Worm (Caenorhabditis elegans) whole organism, midembryonic: Measurements from ENCODE around the gene sri-21.
"Not testable (repeated sequence)": the region's sequence is repeated elsewhere in the genome, so short reads cannot be mapped to it uniquely, and the experiment has no call there.

Experiments
- T22C8.4 ChIP-seq: fragments of 200-800 bp; sonication (Bioruptor generic); IDR thresholded peaks from 2 replicates; pipeline ENCODE4 v1.3.6; 2022; ENCODE audit warnings: missing genetic modification characterization, missing compliant biosample characterization
- cog-1 ChIP-seq: sonication (generic microtip); optimal IDR thresholded peaks from 2 replicates; lab custom pipeline; 2016; ENCODE audit warnings: missing genetic modification characterization, missing compliant biosample characterization
- flt-1 ChIP-seq: fragments of 200-800 bp; sonication (Bioruptor generic); IDR thresholded peaks from 2 replicates; pipeline ENCODE4 v1.3.6; 2022; ENCODE audit warnings: missing genetic modification characterization, missing compliant biosample characterization
- klf-2 ChIP-seq: fragments of 200-800 bp; sonication (Bioruptor generic); conservative IDR thresholded peaks from 2 replicates; pipeline ENCODE4 v1.3.6; 2022; ENCODE audit warnings: missing genetic modification reagents, missing genetic modification characterization, missing compliant biosample characterization
- med-1 ChIP-seq: sonication (generic microtip); optimal IDR thresholded peaks from 2 replicates; lab custom pipeline; 2017; ENCODE audit warnings: missing genetic modification characterization, mild to moderate bottlenecking, missing compliant biosample characterization, antibody characterized with exemption, missing genetic modification reagents; ENCODE audit not compliant: insufficient read depth
- ref-1 ChIP-seq: fragments of 200-800 bp; sonication (Bioruptor generic); conservative IDR thresholded peaks from 2 replicates; pipeline ENCODE4 v1.3.6; 2022; ENCODE audit warnings: missing genetic modification reagents, missing genetic modification characterization, missing compliant biosample characterization
- tab-1 ChIP-seq: fragments of 200-800 bp; sonication (Bioruptor generic); IDR thresholded peaks from 2 replicates; pipeline ENCODE4 v1.3.6; 2022; ENCODE audit warnings: missing genetic modification characterization, missing compliant biosample characterization
- ztf-23 ChIP-seq: fragments of 200-800 bp; sonication (Bioruptor generic); IDR thresholded peaks from 2 replicates; pipeline ENCODE4 v1.3.6; 2022; ENCODE audit warnings: missing genetic modification reagents, missing genetic modification characterization, missing compliant biosample characterization
- ztf-29 ChIP-seq: fragments of 200-800 bp; sonication (Bioruptor generic); IDR thresholded peaks from 2 replicates; pipeline ENCODE4 v1.3.6; 2022; ENCODE audit warnings: missing genetic modification reagents, missing genetic modification characterization, missing compliant biosample characterization

Gene sri-21

ce11 chrV:3588223-3588622 lies 38.6 kb downstream of the sri-21 start:
- no peak for TF ChIP-seq T22C8.4 (GFP tag; lab: Robert Waterston, UW)
- TF ChIP-seq klf-2 (GFP tag; lab: Robert Waterston, UW) = no peak
- no peak for TF ChIP-seq ztf-23 (GFP tag; lab: Robert Waterston, UW)
- no peak for TF ChIP-seq ref-1 (GFP tag; lab: Robert Waterston, UW)
- no peak for TF ChIP-seq tab-1 (GFP tag; lab: Robert Waterston, UW)
- no peak for TF ChIP-seq ztf-29
- no peak for TF ChIP-seq flt-1 (GFP tag; lab: Robert Waterston, UW)

ce11 chrV:3592099-3592498 lies 42.4 kb downstream of the sri-21 start, which contains the start of gene T22F3.12:
Gene T22F3.12, minus strand, starts transcription at chrV:3592199.
- TF ChIP-seq T22C8.4 (GFP tag; lab: Robert Waterston, UW) (no peak), med-1 (GFP tag; lab: Kevin White, UChicago) (no peak), flt-1 (GFP tag; lab: Robert Waterston, UW) (no peak), tab-1 (GFP tag; lab: Robert Waterston, UW) (no peak), cog-1 (tag; lab: Kevin White, UChicago) (no peak), ztf-23 (GFP tag; lab: Robert Waterston, UW) (no peak), ztf-29 (no peak), klf-2 (GFP tag; lab: Robert Waterston, UW) (no peak), ref-1 (GFP tag; lab: Robert Waterston, UW) (no peak)

ce11 chrV:3594936-3595335 lies 45.3 kb downstream of the sri-21 start, which contains the start of gene srh-213:
Gene srh-213, minus strand, starts transcription at chrV:3595036.
- TF ChIP-seq flt-1 (GFP tag; lab: Robert Waterston, UW) (no peak), klf-2 (GFP tag; lab: Robert Waterston, UW) (no peak), ztf-23 (GFP tag; lab: Robert Waterston, UW) (no peak), tab-1 (GFP tag; lab: Robert Waterston, UW) (no peak), ztf-29 (no peak), T22C8.4 (GFP tag; lab: Robert Waterston, UW) (no peak), med-1 (GFP tag; lab: Kevin White, UChicago) (no peak), ref-1 (GFP tag; lab: Robert Waterston, UW) (no peak), cog-1 (tag; lab: Kevin White, UChicago) (no peak)

- not testable (repeated sequence) for TF ChIP-seq ref-1 (GFP tag; lab: Robert Waterston, UW); T22C8.4 (GFP tag; lab: Robert Waterston, UW); ztf-29
These were observed 47.4 kb downstream of the sri-21 start, which contains the start of gene srh-212 for ce11 chrV:3597052-3597451. Gene srh-212, minus strand, starts transcription at chrV:3597152.

- TF ChIP-seq flt-1 (GFP tag; lab: Robert Waterston, UW) = no peak
These were observed 50.9 kb downstream of the sri-21 start, which contains the start of gene T22F3.7 for ce11 chrV:3600570-3600969. Gene T22F3.7, minus strand, starts transcription at chrV:3600670.
